Worm (Caenorhabditis elegans) whole organism, midembryonic: ENCODE data around the gene clec-125.

ENCODE experiments used
- cog-1 ChIP-seq: sonication (generic microtip); optimal IDR thresholded peaks from 2 replicates; lab custom pipeline; 2016; ENCODE audit warnings: missing genetic modification characterization, missing compliant biosample characterization
- flt-1 ChIP-seq: fragments of 200-800 bp; sonication (Bioruptor generic); IDR thresholded peaks from 2 replicates; pipeline ENCODE4 v1.3.6; 2022; ENCODE audit warnings: missing genetic modification characterization, missing compliant biosample characterization
- ztf-29 ChIP-seq: fragments of 200-800 bp; sonication (Bioruptor generic); IDR thresholded peaks from 2 replicates; pipeline ENCODE4 v1.3.6; 2022; ENCODE audit warnings: missing genetic modification reagents, missing genetic modification characterization, missing compliant biosample characterization

DNA sequence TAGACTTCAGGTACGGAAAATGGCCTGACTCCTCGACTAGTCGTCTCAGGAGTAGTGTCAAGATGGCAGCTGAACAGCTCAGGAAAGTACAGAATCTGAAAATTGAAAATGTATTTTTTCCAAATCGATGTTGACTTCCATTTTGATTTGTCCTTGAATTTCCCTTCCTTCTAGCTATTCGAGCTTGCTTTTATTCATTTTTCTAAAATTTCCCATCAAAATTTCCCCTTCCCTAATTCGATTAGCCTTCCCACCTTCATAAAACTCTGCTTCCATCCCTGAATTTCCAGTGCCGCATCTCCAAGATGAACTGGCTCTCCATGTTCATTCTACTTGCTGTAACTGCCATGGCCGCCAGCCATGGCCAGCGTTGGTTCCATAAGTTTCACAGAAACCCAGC lies 43.0 kb upstream of the clec-125 start, which contains the start of gene Y49F6B.6:
- no peak for TF ChIP-seq cog-1
- no peak for TF ChIP-seq flt-1
- no peak for TF ChIP-seq ztf-29 (GFP tag; lab: Robert Waterston, UW)
